Worm (Caenorhabditis elegans) whole organism, late embryonic: ENCODE data around the gene csn-4.

Source experiments
- K02D7.2 ChIP-seq: sonication (generic microtip); optimal IDR thresholded peaks from 2 replicates; lab custom pipeline; 2017; ENCODE audit warnings: mild to moderate bottlenecking, missing genetic modification characterization, missing compliant biosample characterization
- elt-2 ChIP-seq: sonication (generic microtip); optimal IDR thresholded peaks from 2 replicates; lab custom pipeline; 2016; ENCODE audit warnings: missing genetic modification reagents, missing genetic modification characterization, missing compliant biosample characterization
- fkh-10 ChIP-seq: fragments of 150-350 bp; optimal IDR thresholded peaks from 2 replicates; lab custom pipeline; 2014; ENCODE audit warnings: missing biosample characterization, missing genetic modification reagents, missing genetic modification characterization
- nhr-232 ChIP-seq: sonication (generic microtip); optimal IDR thresholded peaks from 2 replicates; lab custom pipeline; 2016; ENCODE audit warnings: missing genetic modification characterization, missing compliant biosample characterization

ce11 chrIV:1086913-1087312 lies at the start of gene csn-4:
- TF ChIP-seq nhr-232 (tag; lab: Kevin White, UChicago) (no peak), elt-2 (tag; lab: Kevin White, UChicago) (no peak), fkh-10 (GFP tag; lab: Kevin White, UChicago) (no peak), K02D7.2 (no peak)
